Fruit fly (Drosophila melanogaster): ENCODE data around the gene OS9.

dm6 chr2L:19916982-19917381, 49.3 kb downstream of the OS9 start:
- TF ChIP-seq CG8478 (optimal IDR thresholded peaks at IDR 0.05) (no peak), CTCF (optimal IDR thresholded peaks at IDR 0.05) (no peak)
